Worm (Caenorhabditis elegans): ENCODE data around the gene arrd-17.
A peak's percentile ranks its signal among the peaks of the same experiment; 100 is the strongest.

arrd-17 gene

DNA sequence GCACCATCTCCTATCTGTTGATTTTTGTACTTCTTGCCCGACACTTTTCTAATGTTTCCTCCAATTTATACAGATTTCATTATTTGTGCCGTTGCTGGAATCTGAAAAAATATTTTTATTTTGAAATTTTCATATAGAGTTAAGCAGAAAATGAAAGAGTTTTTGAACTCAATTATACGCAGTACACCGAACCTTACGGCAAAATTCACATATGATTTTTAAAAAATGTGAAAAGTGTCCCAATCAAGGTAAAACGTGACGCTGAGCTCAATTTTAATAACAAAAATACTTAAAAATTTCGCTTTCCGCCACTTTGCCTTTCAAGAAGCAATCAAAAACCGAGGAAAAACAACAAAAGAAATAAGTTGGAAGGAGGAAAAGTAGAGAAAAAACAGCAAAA is at the start of gene arrd-17:
Gene arrd-17 (minus strand): TSS at position 101 of the 400 bp plus-strand sequence.
- TF ChIP-seq dpl-1 (GFP tag; optimal IDR thresholded peaks at IDR 0.05) = no peak
- no peak for TF ChIP-seq set-16 (GFP tag; IDR thresholded peaks at IDR 0.05)
- no peak for TF ChIP-seq zag-1 (tag; optimal IDR thresholded peaks at IDR 0.05)
- no peak for TF ChIP-seq ztf-7 (tag; optimal IDR thresholded peaks at IDR 0.05)
- TF ChIP-seq daf-16 (GFP tag; optimal IDR thresholded peaks at IDR 0.05) = no peak
- no peak for TF ChIP-seq daf-16 (tag; optimal IDR thresholded peaks at IDR 0.05)
- no peak for TF ChIP-seq tra-1 (GFP tag; IDR thresholded peaks at IDR 0.05)
- no peak for TF ChIP-seq nhr-237 (tag; optimal IDR thresholded peaks at IDR 0.05)
- no peak for TF ChIP-seq mdl-1 (tag; optimal IDR thresholded peaks at IDR 0.05)
- no peak for TF ChIP-seq ZK546.5 (tag; optimal IDR thresholded peaks at IDR 0.05)
- TF ChIP-seq saeg-2 (GFP tag; IDR thresholded peaks at IDR 0.05) = no peak
- TF ChIP-seq madf-5 (GFP tag; IDR thresholded peaks at IDR 0.05) = no peak
- no peak for TF ChIP-seq nhr-76 (tag; optimal IDR thresholded peaks at IDR 0.05)

DNA sequence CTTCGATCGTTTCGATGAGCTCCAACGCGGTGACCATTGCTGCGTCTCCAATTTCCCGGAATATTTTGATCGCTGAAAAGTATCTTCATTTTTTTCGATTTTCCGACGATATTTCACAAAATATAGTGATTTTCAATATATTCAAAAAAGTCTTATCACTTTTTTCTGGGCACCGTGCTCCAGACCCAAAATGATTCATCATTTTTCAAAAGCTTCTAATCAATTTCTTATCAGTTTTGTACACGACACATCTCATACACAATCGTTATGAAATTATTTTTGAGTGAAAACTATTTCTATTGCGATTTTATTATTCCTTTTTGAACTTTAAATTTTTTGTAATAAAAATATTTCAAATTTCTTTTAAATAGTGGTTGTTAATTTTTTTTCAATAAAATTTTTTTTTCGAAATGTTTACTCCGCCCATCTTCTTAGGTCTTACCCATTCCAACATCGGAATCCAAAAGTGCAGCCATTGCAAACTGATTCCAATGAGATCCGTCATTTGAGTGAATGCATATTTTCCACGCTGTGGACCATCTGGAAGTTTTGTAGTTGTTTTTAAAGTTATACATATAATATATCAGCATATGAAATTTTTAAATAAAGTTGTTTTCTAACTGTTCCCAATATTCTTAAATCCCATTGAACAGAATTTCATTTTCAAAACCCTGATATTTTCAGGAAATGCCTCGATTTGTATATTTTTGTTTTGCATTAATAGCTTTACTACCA is 48.3 kb upstream of the arrd-17 start, which contains the start of gene sid-2:
Gene sid-2 (plus strand): TSS at position 685 of the 735 bp plus-strand sequence.
- TF ChIP-seq D1046.2 (GFP tag; IDR thresholded peaks at IDR 0.05) (no peak), pqm-1 (tag; optimal IDR thresholded peaks at IDR 0.05) (peak; percentile 76), T26A8.4 (GFP tag; IDR thresholded peaks at IDR 0.05) (no peak), zfp-3 (GFP tag; conservative IDR thresholded peaks at IDR 0.05) (no peak), lin-1 (GFP tag; IDR thresholded peaks at IDR 0.05) (no peak), attf-4 (tag; optimal IDR thresholded peaks at IDR 0.05) (no peak), nhr-111 (GFP tag; optimal IDR thresholded peaks at IDR 0.05) (no peak), aha-1 (tag) (no peak), set-16 (GFP tag; IDR thresholded peaks at IDR 0.05) (no peak), nhr-237 (tag; optimal IDR thresholded peaks at IDR 0.05) (no peak), F10B5.3 (tag; optimal IDR thresholded peaks at IDR 0.05) (no peak), mxl-2 (GFP tag; conservative IDR thresholded peaks at IDR 0.05) (no peak), egl-43 (GFP tag; IDR thresholded peaks at IDR 0.05) (no peak), dmd-8 (GFP tag; IDR thresholded peaks at IDR 0.05) (no peak), nhr-28 (tag; optimal IDR thresholded peaks at IDR 0.05) (peak; percentile 69), dmd-6 (GFP tag; IDR thresholded peaks at IDR 0.05) (no peak), lir-3 (tag; optimal IDR thresholded peaks at IDR 0.05) (no peak), R02D3.7 (tag; optimal IDR thresholded peaks at IDR 0.05) (no peak), aly-2 (tag; optimal IDR thresholded peaks at IDR 0.05) (no peak), nhr-6 (tag; optimal IDR thresholded peaks at IDR 0.05) (no peak), gei-8 (GFP tag; optimal IDR thresholded peaks at IDR 0.05) (no peak), pha-4 (GFP tag; IDR thresholded peaks at IDR 0.05) (no peak), pha-4 (tag; optimal IDR thresholded peaks at IDR 0.05) (no peak), ceh-32 (tag; optimal IDR thresholded peaks at IDR 0.05; ENCODE audit: poor library complexity) (no peak), dve-1 (tag; optimal IDR thresholded peaks at IDR 0.05; ENCODE audit: insufficient read depth) (peak; percentile 42), lsy-2 (tag; optimal IDR thresholded peaks at IDR 0.05) (no peak), nhr-10 (tag; optimal IDR thresholded peaks at IDR 0.05) (no peak), F26F4.8 (GFP tag; conservative IDR thresholded peaks at IDR 0.05) (no peak), ceh-62 (tag; optimal IDR thresholded peaks at IDR 0.05) (no peak), T20F7.1 (GFP tag; optimal IDR thresholded peaks at IDR 0.05) (no peak), daf-16 (GFP tag; optimal IDR thresholded peaks at IDR 0.05) (no peak), daf-16 (tag; optimal IDR thresholded peaks at IDR 0.05) (peak; percentile 41), lim-7 (GFP tag; IDR thresholded peaks at IDR 0.05) (no peak), unc-62 (GFP tag; optimal IDR thresholded peaks at IDR 0.05 in 1 of 2) (peak in 1 of 2 experiments; percentile 71), unc-62 (tag; optimal IDR thresholded peaks at IDR 0.05) (no peak)

All from whole organism, L4 larva.